Fruit fly (Drosophila melanogaster) whole organism, embryonic: ENCODE results near the gene Vps39.

ENCODE experiments used
- Asciz ChIP-seq: fragments of 200-800 bp; sonication (Bioruptor generic); optimal IDR thresholded peaks from 2 replicates; lab custom pipeline; 2017; ENCODE audit warnings: missing biosample characterization, mild to moderate bottlenecking, missing genetic modification characterization, missing genetic modification reagents
- Atf-2 ChIP-seq: fragments of 200-800 bp; sonication (Bioruptor generic); optimal IDR thresholded peaks from 2 replicates; lab custom pipeline; 2016; ENCODE audit warnings: missing biosample characterization, missing genetic modification characterization
- Atf3 ChIP-seq: fragments of 200-800 bp; sonication (Bioruptor generic); optimal IDR thresholded peaks from 3 replicates; lab custom pipeline; 2016; ENCODE audit warnings: missing biosample characterization, missing genetic modification characterization
- C15 ChIP-seq: fragments of 200-800 bp; sonication (Bioruptor generic); IDR thresholded peaks from 3 replicates; pipeline ENCODE4 v1.3.6; 2022; ENCODE audit warnings: missing biosample characterization, missing genetic modification characterization
- CG1024 ChIP-seq: fragments of 200-800 bp; sonication (Bioruptor generic); IDR thresholded peaks from 2 replicates; pipeline ENCODE4 v1.3.6; 2022; ENCODE audit warnings: missing biosample characterization, missing genetic modification characterization
- CG10462 ChIP-seq: fragments of 200-800 bp; sonication (Bioruptor generic); optimal IDR thresholded peaks from 2 replicates; lab custom pipeline; 2016; ENCODE audit warnings: missing biosample characterization, missing genetic modification characterization
- CG10979 ChIP-seq: fragments of 200-800 bp; sonication (Bioruptor generic); optimal IDR thresholded peaks from 2 replicates; lab custom pipeline; 2018; ENCODE audit warnings: missing biosample characterization, mild to moderate bottlenecking, missing genetic modification characterization, moderate library complexity
- CG11085 ChIP-seq: fragments of 200-800 bp; sonication (Bioruptor generic); IDR thresholded peaks from 2 replicates; pipeline ENCODE4 v1.3.6; 2022; ENCODE audit warnings: missing biosample characterization, missing genetic modification characterization
- CG13424 ChIP-seq: fragments of 200-800 bp; sonication (Bioruptor generic); optimal IDR thresholded peaks from 2 replicates; lab custom pipeline; 2019; ENCODE audit warnings: missing biosample characterization, mild to moderate bottlenecking, missing genetic modification characterization, moderate library complexity
- CG14014 ChIP-seq: fragments of 200-800 bp; sonication (Bioruptor generic); IDR thresholded peaks from 2 replicates; pipeline ENCODE4 v1.3.6; 2022; ENCODE audit warnings: missing biosample characterization, missing genetic modification characterization
- CG15514 ChIP-seq: fragments of 200-800 bp; sonication (Bioruptor generic); optimal IDR thresholded peaks from 3 replicates; lab custom pipeline; 2017; ENCODE audit warnings: missing biosample characterization, missing genetic modification characterization, mild to moderate bottlenecking, moderate library complexity, missing genetic modification reagents
- CG16779 ChIP-seq: fragments of 200-800 bp; sonication (Bioruptor generic); IDR thresholded peaks from 2 replicates; pipeline ENCODE4 v1.3.6; 2022; ENCODE audit warnings: missing biosample characterization, missing genetic modification characterization
- CG17186 ChIP-seq: fragments of 200-800 bp; sonication (Bioruptor generic); optimal IDR thresholded peaks from 3 replicates; lab custom pipeline; 2017; ENCODE audit warnings: missing biosample characterization, missing genetic modification reagents, missing genetic modification characterization
- CG17328 ChIP-seq: fragments of 200-800 bp; sonication (Bioruptor generic); IDR thresholded peaks from 2 replicates; pipeline ENCODE4 v1.3.6; 2022; ENCODE audit warnings: missing biosample characterization, missing genetic modification characterization
- CG1832 ChIP-seq: fragments of 200-800 bp; sonication (Bioruptor generic); optimal IDR thresholded peaks from 2 replicates; lab custom pipeline; 2017; ENCODE audit warnings: missing biosample characterization, mild to moderate bottlenecking, missing genetic modification characterization, inconsistent platforms
- CG31224 ChIP-seq: fragments of 200-800 bp; sonication (Bioruptor generic); IDR thresholded peaks from 2 replicates; pipeline ENCODE4 v1.3.6; 2022; ENCODE audit warnings: missing biosample characterization, missing genetic modification characterization
- CG33557 ChIP-seq: fragments of 200-800 bp; sonication (Bioruptor generic); optimal IDR thresholded peaks from 2 replicates; lab custom pipeline; 2019; ENCODE audit warnings: missing biosample characterization, mild to moderate bottlenecking, missing genetic modification characterization, moderate library complexity
- CG3407 ChIP-seq: fragments of 200-800 bp; sonication (Bioruptor generic); optimal IDR thresholded peaks from 2 replicates; lab custom pipeline; 2018; ENCODE audit warnings: missing biosample characterization, mild to moderate bottlenecking, missing genetic modification characterization
- CG3726 ChIP-seq: fragments of 200-800 bp; sonication (Bioruptor generic); IDR thresholded peaks from 3 replicates; pipeline ENCODE4, ENCODE4 v1.3.6; 2022; ENCODE audit warnings: missing biosample characterization, missing genetic modification characterization
- CG4282 ChIP-seq: fragments of 200-800 bp; sonication (Bioruptor generic); optimal IDR thresholded peaks from 2 replicates; lab custom pipeline; 2016; ENCODE audit warnings: missing biosample characterization, missing genetic modification characterization
- CG6272 ChIP-seq: fragments of 200-800 bp; sonication (Bioruptor generic); IDR thresholded peaks from 2 replicates; pipeline ENCODE4 v1.3.6; 2022; ENCODE audit warnings: missing biosample characterization, missing genetic modification characterization
- CG7271 ChIP-seq: fragments of 200-800 bp; sonication (Bioruptor generic); optimal IDR thresholded peaks from 2 replicates; lab custom pipeline; 2018; ENCODE audit warnings: missing biosample characterization, mild to moderate bottlenecking, missing genetic modification characterization, moderate library complexity
- CG7963 ChIP-seq: fragments of 200-800 bp; sonication (Bioruptor generic); IDR thresholded peaks from 3 replicates; pipeline ENCODE4 v1.3.6; 2022; ENCODE audit warnings: missing biosample characterization, missing genetic modification characterization; ENCODE audit not compliant: partially characterized antibody
- CG8944 ChIP-seq: fragments of 200-800 bp; sonication (Bioruptor generic); optimal IDR thresholded peaks from 3 replicates; lab custom pipeline; 2016; ENCODE audit warnings: missing biosample characterization, missing genetic modification characterization
- CG9609 ChIP-seq: fragments of 200-800 bp; sonication (Bioruptor generic); optimal IDR thresholded peaks from 3 replicates; lab custom pipeline; 2016; ENCODE audit warnings: missing biosample characterization, missing genetic modification characterization
- CG9727 ChIP-seq: fragments of 200-800 bp; sonication (Bioruptor generic); optimal IDR thresholded peaks from 3 replicates; lab custom pipeline; 2017; ENCODE audit warnings: missing biosample characterization, mild to moderate bottlenecking, missing genetic modification characterization
- Deaf1 ChIP-seq: fragments of 200-800 bp; optimal IDR thresholded peaks from 3 replicates; lab custom pipeline; 2019; ENCODE audit warnings: missing biosample characterization, mild to moderate bottlenecking, missing genetic modification characterization, moderate library complexity
- E2f1 ChIP-seq: fragments of 200-800 bp; sonication (Bioruptor generic); IDR thresholded peaks from 2 replicates; pipeline ENCODE4 v1.3.6; 2022; ENCODE audit warnings: missing biosample characterization, missing genetic modification characterization
- Jarid2 ChIP-seq: fragments of 200-800 bp; sonication (Bioruptor generic); optimal IDR thresholded peaks from 3 replicates; lab custom pipeline; 2017; ENCODE audit warnings: mild to moderate bottlenecking, missing biosample characterization, missing genetic modification reagents, missing genetic modification characterization
- Kr ChIP-seq: fragments of 200-800 bp; sonication (Bioruptor generic); optimal IDR thresholded peaks from 2 replicates; lab custom pipeline; 2017; ENCODE audit warnings: missing biosample characterization, mild to moderate bottlenecking, missing genetic modification characterization
- Oli ChIP-seq: fragments of 200-800 bp; sonication (Bioruptor generic); optimal IDR thresholded peaks from 2 replicates; lab custom pipeline; 2018; ENCODE audit warnings: missing biosample characterization, mild to moderate bottlenecking, missing genetic modification characterization, moderate library complexity
- Optix ChIP-seq: fragments of 200-800 bp; sonication (Bioruptor generic); IDR thresholded peaks from 3 replicates; pipeline ENCODE4 v1.3.6; 2022; ENCODE audit warnings: missing biosample characterization, missing genetic modification characterization
- Pdp1 ChIP-seq, 2 experiments: fragments of 200-800 bp; sonication (Bioruptor generic); optimal IDR thresholded peaks; 3 replicates each; lab custom pipeline; 2016; ENCODE audit warnings: missing biosample characterization in 2 of 2, missing genetic modification characterization in 2 of 2, mild to moderate bottlenecking in 1 of 2, moderate library complexity in 1 of 2
- Sox102F ChIP-seq: fragments of 200-800 bp; sonication (Bioruptor generic); optimal IDR thresholded peaks from 2 replicates; lab custom pipeline; 2018; ENCODE audit warnings: missing biosample characterization, mild to moderate bottlenecking, missing genetic modification characterization, moderate library complexity
- Spps ChIP-seq: fragments of 200-800 bp; sonication (Bioruptor generic); optimal IDR thresholded peaks from 2 replicates; lab custom pipeline; 2018; ENCODE audit warnings: missing biosample characterization, mild to moderate bottlenecking, missing genetic modification characterization
- Vsx1 ChIP-seq: fragments of 200-800 bp; sonication (Bioruptor generic); optimal IDR thresholded peaks from 2 replicates; lab custom pipeline; 2017; ENCODE audit warnings: missing biosample characterization, mild to moderate bottlenecking, missing genetic modification characterization, missing genetic modification reagents
- ap ChIP-seq: fragments of 200-800 bp; sonication (Bioruptor generic); IDR thresholded peaks from 2 replicates; pipeline ENCODE4 v1.3.6; 2022; ENCODE audit warnings: missing biosample characterization, missing genetic modification characterization
- az2 ChIP-seq: fragments of 200-800 bp; sonication (Bioruptor generic); optimal IDR thresholded peaks from 3 replicates; lab custom pipeline; 2016; ENCODE audit warnings: missing biosample characterization, missing genetic modification characterization
- chm ChIP-seq: fragments of 200-800 bp; sonication (Bioruptor generic); IDR thresholded peaks from 2 replicates; pipeline ENCODE4 v1.3.6; 2022; ENCODE audit warnings: missing biosample characterization, missing genetic modification characterization
- gro ChIP-seq: fragments of 200-800 bp; sonication (Bioruptor generic); optimal IDR thresholded peaks from 2 replicates; lab custom pipeline; 2016; ENCODE audit warnings: missing biosample characterization, missing genetic modification characterization
- gsb ChIP-seq: fragments of 200-800 bp; sonication (Bioruptor generic); IDR thresholded peaks from 2 replicates; pipeline ENCODE4 v1.3.6; 2022; ENCODE audit warnings: missing biosample characterization, missing genetic modification characterization
- knrl ChIP-seq: fragments of 200-800 bp; sonication (Bioruptor generic); IDR thresholded peaks from 3 replicates; pipeline ENCODE4 v1.3.6; 2022; ENCODE audit warnings: missing biosample characterization, missing genetic modification characterization; ENCODE audit not compliant: partially characterized antibody
- luna ChIP-seq: fragments of 200-800 bp; sonication (Bioruptor generic); optimal IDR thresholded peaks from 2 replicates; lab custom pipeline; 2016; ENCODE audit warnings: missing biosample characterization, missing genetic modification characterization
- nom ChIP-seq: fragments of 200-800 bp; sonication (Bioruptor generic); optimal IDR thresholded peaks from 2 replicates; lab custom pipeline; 2017; ENCODE audit warnings: missing biosample characterization, missing genetic modification characterization, mild to moderate bottlenecking, moderate library complexity, missing genetic modification reagents
- oc ChIP-seq: fragments of 200-800 bp; sonication (Bioruptor generic); optimal IDR thresholded peaks from 2 replicates; lab custom pipeline; 2018; ENCODE audit warnings: missing biosample characterization, mild to moderate bottlenecking, missing genetic modification characterization, moderate library complexity
- odd ChIP-seq: fragments of 200-800 bp; sonication (Bioruptor generic); optimal IDR thresholded peaks from 2 replicates; lab custom pipeline; 2017; ENCODE audit warnings: missing biosample characterization, mild to moderate bottlenecking, missing genetic modification characterization
- pita ChIP-seq: fragments of 200-800 bp; sonication (Bioruptor generic); optimal IDR thresholded peaks from 2 replicates; lab custom pipeline; 2017; ENCODE audit warnings: missing biosample characterization, mild to moderate bottlenecking, missing genetic modification characterization
- rib ChIP-seq: fragments of 200-800 bp; sonication (Bioruptor generic); IDR thresholded peaks from 2 replicates; pipeline ENCODE4 v1.3.6; 2022; ENCODE audit warnings: missing biosample characterization, missing genetic modification characterization
- vvl ChIP-seq: fragments of 200-800 bp; sonication (Bioruptor generic); IDR thresholded peaks from 2 replicates; pipeline ENCODE4 v1.3.6; 2022; ENCODE audit warnings: missing biosample characterization, missing genetic modification characterization
- yki ChIP-seq: fragments of >200 bp; optimal IDR thresholded peaks from 3 replicates; lab custom pipeline; 2018
- zen2 ChIP-seq: fragments of 200-800 bp; sonication (Bioruptor generic); IDR thresholded peaks from 3 replicates; pipeline ENCODE4 v1.3.6; 2022; ENCODE audit warnings: missing biosample characterization, missing genetic modification characterization; ENCODE audit not compliant: partially characterized antibody

Vps39 gene

DNA sequence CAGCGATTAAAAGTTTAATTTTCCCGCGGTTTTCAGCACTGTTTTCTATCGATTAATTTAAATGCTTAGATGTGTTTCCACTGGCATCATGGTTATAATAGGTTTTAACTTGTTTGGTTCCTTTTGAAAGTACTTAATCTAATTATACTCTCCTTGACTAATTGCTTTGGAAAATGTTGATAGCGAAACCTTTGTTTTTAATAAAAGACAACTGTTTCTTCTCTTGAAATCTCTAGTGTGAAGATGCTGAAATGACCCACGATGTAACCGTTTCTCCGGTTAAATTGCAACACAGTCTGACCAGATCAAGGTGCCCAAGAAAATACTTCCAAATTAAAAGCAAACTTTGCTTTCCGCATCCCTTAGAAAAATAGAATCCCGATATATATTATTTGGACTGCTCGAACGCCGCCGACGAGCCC lies 24.7 kb upstream of the Vps39 start, which contains the start of gene Dlc90F (continued):
- TF ChIP-seq chm (GFP tag; lab: Robert Waterston, UW): 0 out of 2 replicates have a peak, but pooled peaks have one; percentile 29
- no peak for TF ChIP-seq Spps (tag; lab: Kevin White, UChicago)
- TF ChIP-seq yki (lab: Kevin White, UChicago): no peak
- TF ChIP-seq Jarid2: no peak
- TF ChIP-seq CG4282 (GFP tag; lab: Kevin White, UChicago): peak; percentile 39
- no peak for TF ChIP-seq odd
- peak; percentile 87 for TF ChIP-seq CG9609 (GFP tag; lab: Kevin White, UChicago)
- TF ChIP-seq CG7963 (GFP tag; lab: Robert Waterston, UW): no peak
- peak; percentile 40 for TF ChIP-seq CG7271 (tag; lab: Kevin White, UChicago)
- peak; percentile 83 for TF ChIP-seq E2f1
- peak; percentile 38 for TF ChIP-seq CG10979 (tag; lab: Kevin White, UChicago)
- TF ChIP-seq CG3726 (GFP tag; lab: Robert Waterston, UW): peak; percentile 72; the same call in 1 of the 3 replicates
- TF ChIP-seq oc (tag; lab: Kevin White, UChicago): no peak
- peak; percentile 81 for TF ChIP-seq vvl (GFP tag; lab: Robert Waterston, UW)
- peak; percentile 74 for TF ChIP-seq Sox102F (GFP tag; lab: Kevin White, UChicago)
- TF ChIP-seq CG31224: peak; percentile 71
- peak; percentile 60 for TF ChIP-seq ap (GFP tag; lab: Robert Waterston, UW)
- TF ChIP-seq gro (GFP tag; lab: Kevin White, UChicago): peak; percentile 33
- peak; percentile 12 for TF ChIP-seq Asciz
- no peak for TF ChIP-seq gsb (GFP tag; lab: Robert Waterston, UW)
- TF ChIP-seq C15 (GFP tag; lab: Robert Waterston, UW): 0 out of 3 replicates have a peak, but pooled peaks have one; percentile 58
- TF ChIP-seq pita (GFP tag; lab: Kevin White, UChicago): no peak
- no peak for TF ChIP-seq CG16779
- TF ChIP-seq CG13424 (tag; lab: Kevin White, UChicago): peak; percentile 83
- TF ChIP-seq Atf3 (GFP tag; lab: Kevin White, UChicago): peak; percentile 68
- TF ChIP-seq CG33557 (GFP tag; lab: Kevin White, UChicago): peak; percentile 47
- TF ChIP-seq CG3407 (GFP tag; lab: Kevin White, UChicago): peak; percentile 54
- peak; percentile 72 for TF ChIP-seq CG17328 (GFP tag; lab: Robert Waterston, UW)
- TF ChIP-seq CG6272: peak; percentile 72
- no peak for TF ChIP-seq CG1832 (GFP tag; lab: Kevin White, UChicago)
- TF ChIP-seq nom: no peak
- TF ChIP-seq CG8944 (GFP tag; lab: Kevin White, UChicago): peak; percentile 63
- TF ChIP-seq Atf-2 (GFP tag; lab: Kevin White, UChicago): peak; percentile 82
- TF ChIP-seq knrl: peak; percentile 74
- no peak for TF ChIP-seq Vsx1 (GFP tag; lab: Kevin White, UChicago)
- TF ChIP-seq CG11085 (GFP tag; lab: Robert Waterston, UW): peak; percentile 67; the same call in 1 of the 2 replicates
- peak; percentile 44 for TF ChIP-seq CG9727 (GFP tag; lab: Kevin White, UChicago)
- peak; percentile 80 for TF ChIP-seq CG14014 (GFP tag; lab: Robert Waterston, UW)
- TF ChIP-seq Pdp1 (GFP tag; optimal IDR thresholded peaks at IDR 0.05; lab: Kevin White, UChicago): peak; percentile 78 to 81
- peak; percentile 27 for TF ChIP-seq CG1024 (GFP tag; lab: Robert Waterston, UW)
- TF ChIP-seq CG17186: peak; percentile 57
- TF ChIP-seq Optix (GFP tag; lab: Robert Waterston, UW): peak; percentile 55; the same call in 2 of the 3 replicates
- TF ChIP-seq rib (GFP tag; lab: Robert Waterston, UW): peak; percentile 47; the same call in 1 of the 2 replicates
- no peak for TF ChIP-seq zen2 (GFP tag; lab: Robert Waterston, UW)
- TF ChIP-seq Oli (tag; lab: Kevin White, UChicago): peak; percentile 73
- TF ChIP-seq az2 (GFP tag; lab: Kevin White, UChicago): peak; percentile 78
- peak; percentile 26 for TF ChIP-seq Deaf1 (tag; lab: Kevin White, UChicago)
- peak; percentile 67 for TF ChIP-seq CG15514 (GFP tag; lab: Kevin White, UChicago)
- no peak for TF ChIP-seq luna
- no peak for TF ChIP-seq Kr (GFP tag; lab: Kevin White, UChicago)
- TF ChIP-seq CG10462 (GFP tag; lab: Kevin White, UChicago): peak; percentile 58
